Worm (Caenorhabditis elegans): Measurements from ENCODE around the gene C54C6.7.
A peak's percentile ranks its signal among the peaks of the same experiment; 100 is the strongest.

DNA sequence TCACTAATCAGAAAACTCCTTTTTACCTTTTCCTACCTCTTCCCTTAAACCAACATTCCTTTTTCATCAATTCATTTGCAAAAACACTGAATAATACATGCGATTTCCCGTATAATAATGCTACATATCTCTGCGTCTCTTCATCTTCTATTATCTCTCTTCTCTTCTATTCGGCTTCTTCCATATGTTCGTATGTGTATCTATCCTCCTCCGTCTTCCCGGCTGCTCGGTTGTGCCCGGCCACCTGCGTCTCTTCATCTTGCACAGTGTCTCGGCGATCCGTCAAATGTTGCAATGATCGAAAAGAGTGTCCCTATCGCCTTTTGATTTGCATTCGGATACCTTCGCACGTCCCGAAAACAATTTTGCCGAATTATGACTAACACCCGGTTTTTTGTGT lies 37.1 kb upstream of the C54C6.7 start:
- peak; percentile 34 for TF ChIP-seq hmg-4 (GFP tag; optimal IDR thresholded peaks at IDR 0.05)
- TF ChIP-seq ama-1 (optimal IDR thresholded peaks at IDR 0.05) = no peak
- TF ChIP-seq ceh-13 (GFP tag; optimal IDR thresholded peaks at IDR 0.05) = no peak
- no peak for TF ChIP-seq aly-1 (tag; optimal IDR thresholded peaks at IDR 0.05)
- no peak for TF ChIP-seq ceh-36 (tag; optimal IDR thresholded peaks at IDR 0.05)
- TF ChIP-seq pes-1 (GFP tag; IDR thresholded peaks at IDR 0.05) = no peak

Measured in whole organism, early embryonic.